Worm (Caenorhabditis elegans) whole organism, young adult: ENCODE results near the gene clc-11.

ENCODE experiments used
- C17E4.6 ChIP-seq: fragments of 200-800 bp; sonication (Bioruptor generic); IDR thresholded peaks from 2 replicates; pipeline ENCODE4 v1.3.6; 2022; ENCODE audit warnings: missing genetic modification reagents, missing genetic modification characterization, missing compliant biosample characterization
- F23B12.7 ChIP-seq: sonication (generic microtip); optimal IDR thresholded peaks from 2 replicates; lab custom pipeline; 2017; ENCODE audit warnings: missing genetic modification characterization, mild to moderate bottlenecking, missing compliant biosample characterization, antibody characterized with exemption, moderate library complexity; ENCODE audit not compliant: insufficient read depth
- F33H1.4 ChIP-seq: fragments of 200-800 bp; sonication (Bioruptor generic); IDR thresholded peaks from 2 replicates; pipeline ENCODE4 v1.3.6; 2022; ENCODE audit warnings: missing genetic modification reagents, missing genetic modification characterization, missing compliant biosample characterization
- F37B4.10 ChIP-seq: fragments of 200-800 bp; sonication (Bioruptor generic); IDR thresholded peaks from 2 replicates; pipeline ENCODE4 v1.3.6; 2022; ENCODE audit warnings: missing genetic modification characterization, missing compliant biosample characterization
- K12H6.12 ChIP-seq: fragments of 200-800 bp; sonication (Bioruptor generic); optimal IDR thresholded peaks from 2 replicates; lab custom pipeline; 2018; ENCODE audit warnings: mild to moderate bottlenecking, missing genetic modification characterization, missing compliant biosample characterization
- Y53F4B.3 ChIP-seq: fragments of 200-800 bp; sonication (Bioruptor generic); IDR thresholded peaks from 2 replicates; pipeline ENCODE4 v1.3.6; 2022; ENCODE audit warnings: missing genetic modification reagents, missing genetic modification characterization, missing compliant biosample characterization
- Y56A3A.18 ChIP-seq: fragments of 200-800 bp; sonication (Bioruptor generic); IDR thresholded peaks from 2 replicates; pipeline ENCODE4 v1.3.6; 2022; ENCODE audit warnings: missing genetic modification reagents, missing genetic modification characterization, missing compliant biosample characterization
- Y79H2A.3 ChIP-seq: fragments of 200-800 bp; sonication (Bioruptor generic); conservative IDR thresholded peaks from 2 replicates; pipeline ENCODE4 v1.3.6; 2022; ENCODE audit warnings: missing genetic modification reagents, missing genetic modification characterization, missing compliant biosample characterization
- aptf-3 ChIP-seq: fragments of 200-800 bp; sonication (Bioruptor generic); IDR thresholded peaks from 2 replicates; pipeline ENCODE4 v1.3.6; 2022; ENCODE audit warnings: missing genetic modification characterization, missing compliant biosample characterization
- athp-1 ChIP-seq: sonication (generic microtip); optimal IDR thresholded peaks from 2 replicates; lab custom pipeline; 2017; ENCODE audit warnings: mild to moderate bottlenecking, missing genetic modification characterization, missing compliant biosample characterization
- ccch-3 ChIP-seq: fragments of 200-800 bp; sonication (Bioruptor generic); optimal IDR thresholded peaks from 2 replicates; lab custom pipeline; 2018; ENCODE audit warnings: mild to moderate bottlenecking, missing genetic modification characterization, missing compliant biosample characterization
- cebp-1 ChIP-seq, 2 experiments: fragments of 200-800 bp in 1 of 2; sonication (Bioruptor generic) in 1 of 2; sonication (generic microtip) in 1 of 2; IDR thresholded peaks in 1 of 2; optimal IDR thresholded peaks in 1 of 2; 2 replicates each; pipeline versions ENCODE4 v1.3.6 to Lab custom; 2017 to 2022; ENCODE audit warnings: missing compliant biosample characterization in 2 of 2, missing genetic modification characterization in 2 of 2, mild to moderate bottlenecking in 1 of 2, missing genetic modification reagents in 1 of 2, moderate library complexity in 1 of 2
- ceh-27 ChIP-seq: fragments of 200-800 bp; sonication (Bioruptor generic); optimal IDR thresholded peaks from 2 replicates; lab custom pipeline; 2018; ENCODE audit warnings: mild to moderate bottlenecking, missing genetic modification characterization, moderate library complexity, missing compliant biosample characterization
- ceh-58 ChIP-seq: fragments of 200-800 bp; sonication (Bioruptor generic); IDR thresholded peaks from 2 replicates; pipeline ENCODE4 v1.3.6; 2022; ENCODE audit warnings: missing genetic modification characterization, missing compliant biosample characterization
- die-1 ChIP-seq: sonication (generic microtip); optimal IDR thresholded peaks from 2 replicates; lab custom pipeline; 2016; ENCODE audit warnings: missing genotype, mild to moderate bottlenecking, missing genetic modification characterization, missing compliant biosample characterization
- dox-1 ChIP-seq: fragments of 200-800 bp; sonication (Bioruptor generic); IDR thresholded peaks from 2 replicates; pipeline ENCODE4 v1.3.6; 2022; ENCODE audit warnings: missing genetic modification reagents, missing genetic modification characterization, missing compliant biosample characterization
- egrh-3 ChIP-seq: fragments of 200-800 bp; sonication (Bioruptor generic); IDR thresholded peaks from 2 replicates; pipeline ENCODE4 v1.3.6; 2022; ENCODE audit warnings: missing genetic modification reagents, missing genetic modification characterization, missing compliant biosample characterization
- gei-17 ChIP-seq: fragments of 200-800 bp; sonication (Bioruptor generic); optimal IDR thresholded peaks from 2 replicates; lab custom pipeline; 2018; ENCODE audit warnings: mild to moderate bottlenecking, missing genetic modification characterization, missing compliant biosample characterization
- him-1 ChIP-seq: sonication (generic microtip); optimal IDR thresholded peaks from 2 replicates; lab custom pipeline; 2016; ENCODE audit warnings: missing genotype, missing genetic modification reagents, missing genetic modification characterization, missing compliant biosample characterization
- hrde-1 ChIP-seq: sonication (generic microtip); optimal IDR thresholded peaks from 2 replicates; lab custom pipeline; 2016; ENCODE audit warnings: missing genetic modification characterization, mild to moderate bottlenecking, missing compliant biosample characterization, moderate library complexity, missing genotype, missing genetic modification reagents, borderline replicate concordance
- hsf-1 ChIP-seq: fragments of 200-800 bp; sonication (Bioruptor generic); IDR thresholded peaks from 2 replicates; pipeline ENCODE4 v1.3.6; 2022; ENCODE audit warnings: missing genetic modification reagents, missing genetic modification characterization, missing compliant biosample characterization
- lag-1 ChIP-seq: fragments of 200-800 bp; sonication (Bioruptor generic); IDR thresholded peaks from 2 replicates; pipeline ENCODE4 v1.3.6; 2022; ENCODE audit warnings: missing genetic modification reagents, missing genetic modification characterization, missing compliant biosample characterization
- let-526 ChIP-seq: fragments of 200-800 bp; sonication (Bioruptor generic); IDR thresholded peaks from 2 replicates; pipeline ENCODE4 v1.3.6; 2022; ENCODE audit warnings: missing genetic modification reagents, missing genetic modification characterization, missing compliant biosample characterization
- lin-26 ChIP-seq: fragments of 200-800 bp; sonication (Bioruptor generic); IDR thresholded peaks from 2 replicates; pipeline ENCODE4 v1.3.6; 2022; ENCODE audit warnings: missing genetic modification reagents, missing genetic modification characterization, missing compliant biosample characterization
- lin-35 ChIP-seq, 3 experiments: fragments of 150-350 bp in 2 of 3; sonication (generic microtip) in 1 of 3; optimal IDR thresholded peaks; 2 replicates each; lab custom pipeline; 2014 to 2018; ENCODE audit warnings: missing biosample characterization in 3 of 3, missing genetic modification characterization in 3 of 3, missing genetic modification reagents in 3 of 3
- lsl-1 ChIP-seq: fragments of 200-800 bp; sonication (Bioruptor generic); optimal IDR thresholded peaks from 2 replicates; lab custom pipeline; 2018; ENCODE audit warnings: mild to moderate bottlenecking, missing genetic modification characterization, moderate library complexity, missing compliant biosample characterization
- madf-6 ChIP-seq: fragments of 200-800 bp; sonication (Bioruptor generic); IDR thresholded peaks from 2 replicates; pipeline ENCODE4 v1.3.6; 2022; ENCODE audit warnings: missing genetic modification reagents, missing genetic modification characterization, missing compliant biosample characterization
- mes-4 ChIP-seq: sonication (generic microtip); optimal IDR thresholded peaks from 2 replicates; lab custom pipeline; 2016; ENCODE audit warnings: missing genotype, missing genetic modification characterization, missing compliant biosample characterization
- nhr-27 ChIP-seq: fragments of 200-800 bp; sonication (Bioruptor generic); optimal IDR thresholded peaks from 2 replicates; lab custom pipeline; 2018; ENCODE audit warnings: mild to moderate bottlenecking, missing genetic modification characterization, moderate library complexity, missing compliant biosample characterization
- nhr-80 ChIP-seq: sonication (generic microtip); optimal IDR thresholded peaks from 2 replicates; lab custom pipeline; 2016; ENCODE audit warnings: missing genetic modification characterization, missing compliant biosample characterization
- pha-4 ChIP-seq: fragments of 150-350 bp; sonication (generic microtip); optimal IDR thresholded peaks from 2 replicates; lab custom pipeline; 2014; ENCODE audit warnings: missing biosample characterization, missing genetic modification reagents, missing genetic modification characterization
- rpc-1 ChIP-seq, 2 experiments: fragments of 150-350 bp in 1 of 2; sonication (generic microtip) in 1 of 2; optimal IDR thresholded peaks; 2 replicates each; lab custom pipeline; 2014 to 2018; ENCODE audit warnings: missing biosample characterization in 1 of 2, missing genetic modification characterization in 1 of 2, missing genetic modification reagents in 1 of 2, missing genotype in 1 of 2
- unc-62 ChIP-seq: fragments of 150-350 bp; optimal IDR thresholded peaks from 2 replicates; lab custom pipeline; 2014; ENCODE audit warnings: missing biosample characterization, missing genetic modification reagents, missing genetic modification characterization
- zfh-2 ChIP-seq: fragments of 200-800 bp; sonication (Bioruptor generic); conservative IDR thresholded peaks from 2 replicates; pipeline ENCODE4 v1.3.6; 2022; ENCODE audit warnings: missing genetic modification reagents, missing genetic modification characterization, missing compliant biosample characterization
- ztf-22 ChIP-seq: fragments of 200-800 bp; sonication (Bioruptor generic); optimal IDR thresholded peaks from 2 replicates; lab custom pipeline; 2018; ENCODE audit warnings: mild to moderate bottlenecking, missing genetic modification characterization, moderate library complexity, missing compliant biosample characterization
- ztf-26 ChIP-seq: sonication (generic microtip); optimal IDR thresholded peaks from 2 replicates; lab custom pipeline; 2017; ENCODE audit warnings: missing genetic modification characterization, missing compliant biosample characterization

The clc-11 gene

ce11 chrV:16145009-16145408, 5.6 kb upstream of the clc-11 start:
- no peak for TF ChIP-seq mes-4 (tag; lab: Kevin White, UChicago)
- no peak for TF ChIP-seq madf-6 (GFP tag; lab: Robert Waterston, UW)
- TF ChIP-seq let-526 (GFP tag; lab: Robert Waterston, UW): no peak
- no peak for TF ChIP-seq lag-1 (GFP tag; lab: Robert Waterston, UW)
- TF ChIP-seq F37B4.10: no peak
- no peak for TF ChIP-seq Y53F4B.3 (GFP tag; lab: Robert Waterston, UW)

DNA sequence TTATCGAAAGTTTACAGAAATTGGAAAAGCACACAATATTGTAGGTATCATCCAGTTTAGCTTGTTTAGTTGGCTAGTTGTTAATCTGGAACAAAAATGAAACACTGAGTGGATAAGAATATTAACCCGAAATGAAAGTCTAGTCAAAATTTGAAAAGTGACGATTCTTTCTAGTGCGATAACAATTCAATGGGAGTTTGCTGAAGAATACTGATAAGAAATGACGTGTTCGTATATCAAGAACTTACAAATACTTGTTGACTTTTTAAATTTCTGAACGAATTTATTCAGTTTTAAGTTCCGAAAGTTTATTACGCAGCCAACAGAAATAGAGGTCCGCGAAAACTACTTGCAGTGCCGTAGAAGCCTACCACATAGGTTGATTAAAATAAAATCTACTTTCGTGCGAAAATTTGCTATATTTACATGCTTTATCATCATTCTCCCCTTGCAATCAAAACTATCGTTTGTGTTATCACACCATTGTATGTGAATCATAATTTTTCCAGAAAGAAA, 3.7 kb upstream of the clc-11 start, which contains the start of gene fbxa-88:
Gene fbxa-88, minus strand, starts transcription at position 51 of the 516 bp plus-strand sequence.
- TF ChIP-seq nhr-80 (tag; lab: Kevin White, UChicago) (peak; percentile 61), rpc-1 (optimal IDR thresholded peaks at IDR 0.05; lab: Kevin White, UChicago) (no peak), rpc-1 (tag; optimal IDR thresholded peaks at IDR 0.05; lab: Kevin White, UChicago) (no peak)

- TF ChIP-seq lsl-1: no peak
- no peak for TF ChIP-seq hrde-1
These were observed 2.9 kb upstream of the clc-11 start, which contains the start of gene fbxa-18 for ce11 chrV:16142371-16142770. Gene fbxa-18 (plus strand): TSS chrV:16142671.

DNA sequence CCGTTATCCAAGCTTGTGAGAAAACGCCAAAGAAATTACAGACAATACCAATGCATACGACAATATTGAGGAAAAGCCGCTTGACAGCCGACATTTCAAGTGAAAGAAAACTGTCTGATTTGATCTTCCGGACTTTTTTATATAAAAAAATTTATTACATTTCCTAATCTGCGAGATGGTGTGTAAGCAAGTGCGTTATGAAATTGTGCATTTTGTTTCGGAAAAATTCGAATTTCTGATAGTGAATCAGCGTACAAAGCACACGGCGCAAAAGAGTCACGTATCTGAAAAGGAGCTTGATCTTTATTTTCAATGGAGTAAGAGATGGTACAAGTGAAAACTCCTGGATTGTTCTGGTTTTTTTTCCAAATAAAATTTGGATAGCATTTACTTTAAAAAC, 1.6 kb upstream of the clc-11 start, which contains the start of gene clc-32:
Gene clc-32, minus strand, starts transcription at position 101 of the 400 bp plus-strand sequence.
- TF ChIP-seq athp-1 (tag; lab: Kevin White, UChicago) (no peak), dox-1 (GFP tag; lab: Robert Waterston, UW) (no peak), lin-26 (GFP tag; lab: Robert Waterston, UW) (no peak), egrh-3 (no peak), unc-62 (GFP tag; lab: Kevin White, UChicago) (no peak), ceh-58 (GFP tag; lab: Robert Waterston, UW) (no peak), cebp-1 (GFP tag; IDR thresholded peaks at IDR 0.05; lab: Robert Waterston, UW) (no peak), cebp-1 (tag; optimal IDR thresholded peaks at IDR 0.05; lab: Kevin White, UChicago) (no peak), zfh-2 (GFP tag; lab: Robert Waterston, UW) (no peak), gei-17 (GFP tag; lab: Kevin White, UChicago) (no peak), hsf-1 (no peak)

DNA sequence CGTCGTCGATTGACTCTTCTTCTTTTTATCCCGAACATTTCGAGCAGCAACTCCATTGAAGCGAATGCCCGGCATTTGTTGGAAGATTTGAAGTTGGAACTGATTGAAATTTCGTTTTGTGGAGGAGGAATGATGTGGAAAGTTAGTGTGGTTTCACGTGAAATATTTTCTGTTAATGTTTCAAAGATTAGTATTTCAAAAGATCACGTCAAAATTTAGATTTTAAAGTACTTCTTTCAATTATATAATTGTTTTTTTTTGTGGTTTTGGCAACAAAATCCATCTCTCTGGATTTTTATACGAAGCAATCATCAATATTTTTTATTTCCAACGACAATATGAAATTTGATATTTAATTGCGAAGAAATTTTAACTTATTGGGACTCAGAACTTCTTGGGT, 2.4 kb downstream of the clc-11 start, which contains the start of gene F44G3.7:
Gene F44G3.7, minus strand, starts transcription at position 101 of the 400 bp plus-strand sequence.
- TF ChIP-seq him-1 (tag; lab: Kevin White, UChicago) (no peak), ccch-3 (GFP tag; lab: Kevin White, UChicago) (no peak), F33H1.4 (GFP tag; lab: Robert Waterston, UW) (no peak), aptf-3 (GFP tag; lab: Robert Waterston, UW) (no peak), nhr-27 (no peak), C17E4.6 (GFP tag; lab: Robert Waterston, UW) (no peak), Y79H2A.3 (GFP tag; lab: Robert Waterston, UW) (no peak), pha-4 (tag; lab: Kevin White, UChicago) (no peak), die-1 (tag; lab: Kevin White, UChicago) (no peak), F23B12.7 (tag; lab: Kevin White, UChicago) (no peak), lin-35 (GFP tag; optimal IDR thresholded peaks at IDR 0.05; lab: Kevin White, UChicago) (no peak), ztf-22 (GFP tag; lab: Kevin White, UChicago) (no peak), ceh-27 (GFP tag; lab: Kevin White, UChicago) (no peak), ztf-26 (tag; lab: Kevin White, UChicago) (no peak), K12H6.12 (tag; lab: Kevin White, UChicago) (no peak), Y56A3A.18 (GFP tag; lab: Robert Waterston, UW) (no peak)
